Fruit fly (Drosophila melanogaster) whole organism, embryonic: Measurements from ENCODE around the gene Irbp18.

Source experiments
- Aef1 ChIP-seq: fragments of 200-800 bp; sonication (Bioruptor generic); IDR thresholded peaks from 3 replicates; pipeline ENCODE4 v1.3.6; 2022; ENCODE audit warnings: missing biosample characterization, missing genetic modification characterization
- Atf3 ChIP-seq: fragments of 200-800 bp; sonication (Bioruptor generic); optimal IDR thresholded peaks from 3 replicates; lab custom pipeline; 2016; ENCODE audit warnings: missing biosample characterization, missing genetic modification characterization
- B-H2 ChIP-seq: fragments of 200-800 bp; sonication (Bioruptor generic); optimal IDR thresholded peaks from 2 replicates; lab custom pipeline; 2018; ENCODE audit warnings: missing biosample characterization, mild to moderate bottlenecking, missing genetic modification characterization
- Bdp1 ChIP-seq: fragments of 200-800 bp; sonication (Bioruptor generic); optimal IDR thresholded peaks from 3 replicates; lab custom pipeline; 2016; ENCODE audit warnings: missing biosample characterization, missing genetic modification characterization
- CG10274 ChIP-seq: fragments of 200-800 bp; sonication (Bioruptor generic); optimal IDR thresholded peaks from 3 replicates; lab custom pipeline; 2017; ENCODE audit warnings: missing biosample characterization, mild to moderate bottlenecking, missing genetic modification characterization
- CG11085 ChIP-seq: fragments of 200-800 bp; sonication (Bioruptor generic); IDR thresholded peaks from 2 replicates; pipeline ENCODE4 v1.3.6; 2022; ENCODE audit warnings: missing biosample characterization, missing genetic modification characterization
- CG1233 ChIP-seq: fragments of 200-800 bp; sonication (Bioruptor generic); optimal IDR thresholded peaks from 4 replicates; lab custom pipeline; 2018; ENCODE audit warnings: missing biosample characterization, mild to moderate bottlenecking, missing genetic modification characterization
- CG12659 ChIP-seq: fragments of 200-800 bp; sonication (Bioruptor generic); optimal IDR thresholded peaks from 3 replicates; lab custom pipeline; 2017; ENCODE audit warnings: mild to moderate bottlenecking, missing biosample characterization, missing genetic modification reagents, missing genetic modification characterization
- CG13287 ChIP-seq: fragments of 200-800 bp; sonication (Bioruptor generic); IDR thresholded peaks from 2 replicates; pipeline ENCODE4 v1.3.6; 2022; ENCODE audit warnings: missing biosample characterization, missing genetic modification characterization; ENCODE audit not compliant: partially characterized antibody
- CG13424 ChIP-seq: fragments of 200-800 bp; sonication (Bioruptor generic); optimal IDR thresholded peaks from 2 replicates; lab custom pipeline; 2019; ENCODE audit warnings: missing biosample characterization, mild to moderate bottlenecking, missing genetic modification characterization, moderate library complexity
- CG1602 ChIP-seq: fragments of 200-800 bp; sonication (Bioruptor generic); optimal IDR thresholded peaks from 3 replicates; lab custom pipeline; 2016; ENCODE audit warnings: missing biosample characterization, missing genetic modification characterization
- CG17359 ChIP-seq: fragments of 200-800 bp; sonication (Bioruptor generic); optimal IDR thresholded peaks from 3 replicates; lab custom pipeline; 2018; ENCODE audit warnings: missing biosample characterization, mild to moderate bottlenecking, missing genetic modification characterization, moderate library complexity
- CG30431 ChIP-seq: fragments of 200-800 bp; sonication (Bioruptor generic); optimal IDR thresholded peaks from 2 replicates; lab custom pipeline; 2017; ENCODE audit warnings: missing biosample characterization, missing genetic modification characterization
- CG32767 ChIP-seq: fragments of 200-800 bp; sonication (Bioruptor generic); IDR thresholded peaks from 2 replicates; pipeline ENCODE4 v1.3.6; 2022; ENCODE audit warnings: missing biosample characterization, missing genetic modification characterization
- CG33213 ChIP-seq: fragments of 200-800 bp; sonication (Bioruptor generic); optimal IDR thresholded peaks from 3 replicates; lab custom pipeline; 2016; ENCODE audit warnings: missing biosample characterization, missing genetic modification characterization
- CG3995 ChIP-seq: fragments of 200-800 bp; sonication (Bioruptor generic); optimal IDR thresholded peaks from 3 replicates; lab custom pipeline; 2016; ENCODE audit warnings: missing biosample characterization, missing genetic modification characterization
- CG42726 ChIP-seq: fragments of 200-800 bp; sonication (Bioruptor generic); IDR thresholded peaks from 2 replicates; pipeline ENCODE4 v1.3.6; 2022; ENCODE audit warnings: missing biosample characterization, missing genetic modification characterization; ENCODE audit not compliant: partially characterized antibody
- CG5180 ChIP-seq: fragments of 200-800 bp; sonication (Bioruptor generic); optimal IDR thresholded peaks from 3 replicates; lab custom pipeline; 2017; ENCODE audit warnings: missing biosample characterization, missing genetic modification characterization, mild to moderate bottlenecking, moderate library complexity, missing genetic modification reagents
- CG7786 ChIP-seq: fragments of 200-800 bp; sonication (Bioruptor generic); optimal IDR thresholded peaks from 2 replicates; lab custom pipeline; 2016; ENCODE audit warnings: missing biosample characterization, missing genetic modification characterization
- CTCF ChIP-seq: fragments of 200-800 bp; sonication (Bioruptor generic); optimal IDR thresholded peaks from 2 replicates; lab custom pipeline; 2017; ENCODE audit warnings: missing biosample characterization, mild to moderate bottlenecking, missing genetic modification characterization, moderate library complexity
- CoRest ChIP-seq: fragments of 200-800 bp; sonication (Bioruptor generic); optimal IDR thresholded peaks from 3 replicates; lab custom pipeline; 2018; ENCODE audit warnings: missing biosample characterization, mild to moderate bottlenecking, missing genetic modification characterization, moderate library complexity
- Dek ChIP-seq: fragments of 200-800 bp; sonication (Bioruptor generic); optimal IDR thresholded peaks from 3 replicates; lab custom pipeline; 2019; ENCODE audit warnings: missing biosample characterization, mild to moderate bottlenecking, missing genetic modification characterization, moderate library complexity
- Doc2 ChIP-seq: fragments of 200-800 bp; sonication (Bioruptor generic); IDR thresholded peaks from 2 replicates; pipeline ENCODE4 v1.3.6; 2022; ENCODE audit warnings: missing biosample characterization, missing genetic modification characterization
- E2f2 ChIP-seq: fragments of 200-800 bp; sonication (Bioruptor generic); IDR thresholded peaks from 2 replicates; pipeline ENCODE4 v1.3.6; 2022; ENCODE audit warnings: missing biosample characterization, missing genetic modification characterization
- Ets65A ChIP-seq: fragments of 200-800 bp; sonication (Bioruptor generic); peaks from one replicate; lab custom pipeline; 2016; ENCODE audit warnings: missing biosample characterization, missing genetic modification characterization
- HmgZ ChIP-seq: fragments of 200-800 bp; sonication (Bioruptor generic); optimal IDR thresholded peaks from 2 replicates; lab custom pipeline; 2018; ENCODE audit warnings: missing biosample characterization, mild to moderate bottlenecking, missing genetic modification characterization
- MESR4 ChIP-seq: fragments of 200-800 bp; sonication (Bioruptor generic); optimal IDR thresholded peaks from 2 replicates; lab custom pipeline; 2018; ENCODE audit warnings: missing biosample characterization, mild to moderate bottlenecking, missing genetic modification characterization, moderate library complexity
- NFAT ChIP-seq: fragments of 200-800 bp; sonication (Bioruptor generic); IDR thresholded peaks from 2 replicates; pipeline ENCODE4 v1.3.6; 2022; ENCODE audit warnings: missing biosample characterization, missing genetic modification characterization
- Nf-YC ChIP-seq: fragments of 200-800 bp; optimal IDR thresholded peaks from 3 replicates; lab custom pipeline; 2019; ENCODE audit warnings: missing biosample characterization, mild to moderate bottlenecking, missing genetic modification characterization, moderate library complexity
- Oaz ChIP-seq: fragments of 200-800 bp; sonication (Bioruptor generic); IDR thresholded peaks from 2 replicates; pipeline ENCODE4 v1.3.6; 2022; ENCODE audit warnings: missing biosample characterization, missing genetic modification characterization
- Ptx1 ChIP-seq: fragments of 200-800 bp; sonication (Bioruptor generic); IDR thresholded peaks from 2 replicates; pipeline ENCODE4 v1.3.6; 2022; ENCODE audit warnings: missing biosample characterization, missing genetic modification characterization
- Scr ChIP-seq: fragments of 200-800 bp; sonication (Bioruptor generic); IDR thresholded peaks from 2 replicates; pipeline ENCODE4 v1.3.6; 2022; ENCODE audit warnings: missing biosample characterization, missing genetic modification characterization; ENCODE audit not compliant: partially characterized antibody
- Tbp ChIP-seq: fragments of >200 bp; optimal IDR thresholded peaks from 2 replicates; lab custom pipeline; 2018; ENCODE audit warnings: missing biosample characterization, missing genetic modification characterization
- ac ChIP-seq: fragments of 200-800 bp; sonication (Bioruptor generic); optimal IDR thresholded peaks from 3 replicates; lab custom pipeline; 2017; ENCODE audit warnings: missing biosample characterization, mild to moderate bottlenecking, missing genetic modification characterization
- ase ChIP-seq: fragments of 200-800 bp; sonication (Bioruptor generic); IDR thresholded peaks from 3 replicates; pipeline ENCODE4 v1.3.6; 2022; ENCODE audit warnings: missing biosample characterization, missing genetic modification characterization
- cad ChIP-seq: fragments of >200 bp; optimal IDR thresholded peaks from 2 replicates; lab custom pipeline; 2017; ENCODE audit warnings: missing biosample characterization, missing genetic modification characterization
- caup ChIP-seq: fragments of 200-800 bp; sonication (Bioruptor generic); optimal IDR thresholded peaks from 3 replicates; lab custom pipeline; 2017; ENCODE audit warnings: missing biosample characterization, mild to moderate bottlenecking, missing genetic modification characterization, moderate library complexity; ENCODE audit not compliant: severe bottlenecking
- ewg ChIP-seq: fragments of 200-800 bp; sonication (Bioruptor generic); optimal IDR thresholded peaks from 3 replicates; lab custom pipeline; 2017; ENCODE audit warnings: mild to moderate bottlenecking, missing biosample characterization, missing genetic modification reagents, missing genetic modification characterization
- grn ChIP-seq: fragments of 200-800 bp; sonication (Bioruptor generic); optimal IDR thresholded peaks from 3 replicates; lab custom pipeline; 2017; ENCODE audit warnings: missing biosample characterization, missing genetic modification characterization
- hkb ChIP-seq, 2 experiments: fragments of 200-800 bp in 1 of 2; fragments of >200 bp in 1 of 2; sonication (Bioruptor generic) in 1 of 2; IDR thresholded peaks in 1 of 2; optimal IDR thresholded peaks in 1 of 2; 2 replicates each; pipeline versions ENCODE4 v1.3.6 to Lab custom; 2017 to 2022; ENCODE audit warnings: missing biosample characterization in 1 of 2, missing genetic modification characterization in 1 of 2
- lab ChIP-seq: fragments of 200-800 bp; sonication (Bioruptor generic); optimal IDR thresholded peaks from 3 replicates; lab custom pipeline; 2017; ENCODE audit warnings: missing biosample characterization, missing genetic modification characterization, mild to moderate bottlenecking, moderate library complexity, missing genetic modification reagents
- odd ChIP-seq: fragments of 200-800 bp; sonication (Bioruptor generic); optimal IDR thresholded peaks from 2 replicates; lab custom pipeline; 2017; ENCODE audit warnings: missing biosample characterization, mild to moderate bottlenecking, missing genetic modification characterization
- org-1 ChIP-seq: fragments of 200-800 bp; sonication (Bioruptor generic); optimal IDR thresholded peaks from 2 replicates; lab custom pipeline; 2017; ENCODE audit warnings: missing biosample characterization, missing genetic modification characterization
- pum ChIP-seq: fragments of 200-800 bp; sonication (Bioruptor generic); optimal IDR thresholded peaks from 2 replicates; lab custom pipeline; 2016; ENCODE audit warnings: missing biosample characterization, missing genetic modification characterization
- pzg ChIP-seq: fragments of 200-800 bp; sonication (Bioruptor generic); optimal IDR thresholded peaks from 3 replicates; lab custom pipeline; 2018; ENCODE audit warnings: missing biosample characterization, mild to moderate bottlenecking, missing genetic modification characterization, moderate library complexity
- seq ChIP-seq: fragments of 200-800 bp; sonication (Bioruptor generic); IDR thresholded peaks from 2 replicates; pipeline ENCODE4 v1.3.6; 2022; ENCODE audit warnings: missing biosample characterization, missing genetic modification characterization
- stwl ChIP-seq: fragments of 200-800 bp; sonication (Bioruptor generic); optimal IDR thresholded peaks from 3 replicates; lab custom pipeline; 2018; ENCODE audit warnings: missing biosample characterization, mild to moderate bottlenecking, missing genetic modification characterization, moderate library complexity
- tin ChIP-seq: fragments of 200-800 bp; sonication (Bioruptor generic); optimal IDR thresholded peaks from 3 replicates; lab custom pipeline; 2016; ENCODE audit warnings: missing biosample characterization, missing genetic modification characterization
- toy ChIP-seq: fragments of 200-800 bp; sonication (Bioruptor generic); IDR thresholded peaks from 2 replicates; pipeline ENCODE4 v1.3.6; 2022; ENCODE audit warnings: missing biosample characterization, missing genetic modification characterization
- tx ChIP-seq: fragments of 200-800 bp; sonication (Bioruptor generic); optimal IDR thresholded peaks from 2 replicates; lab custom pipeline; 2016; ENCODE audit warnings: missing biosample characterization, missing genetic modification characterization
- vfl ChIP-seq: fragments of 200-800 bp; sonication (Bioruptor generic); optimal IDR thresholded peaks from 2 replicates; lab custom pipeline; 2016; ENCODE audit warnings: missing biosample characterization, missing genetic modification characterization

Gene Irbp18

dm6 chr3L:11064689-11065088 lies 33.3 kb downstream of the Irbp18 start, which contains the start of the genes CG32075, CG45101 and SuUR (continued):
- peak; percentile 78 for TF ChIP-seq Nf-YC (tag; lab: Kevin White, UChicago)
- TF ChIP-seq CG1602: peak; percentile 92
- TF ChIP-seq CG10274 (GFP tag; lab: Kevin White, UChicago): peak; percentile 37
- peak; percentile 78 for TF ChIP-seq Dek (tag; lab: Kevin White, UChicago)
- TF ChIP-seq ac: peak; percentile 38
- peak; percentile 90 for TF ChIP-seq tin (GFP tag; lab: Kevin White, UChicago)
- TF ChIP-seq toy (GFP tag; lab: Robert Waterston, UW): no peak
- TF ChIP-seq CTCF (GFP tag; lab: Kevin White, UChicago): no peak
- TF ChIP-seq CG3995 (GFP tag; lab: Kevin White, UChicago): peak; percentile 76
- peak; percentile 89 for TF ChIP-seq CoRest (tag; lab: Kevin White, UChicago)
- peak; percentile 52 for TF ChIP-seq odd (GFP tag; lab: Kevin White, UChicago)
- peak; percentile 86 for TF ChIP-seq B-H2
- TF ChIP-seq hkb (optimal IDR thresholded peaks at IDR 0.05; lab: Kevin White, UChicago): peak; percentile 71
- TF ChIP-seq hkb (GFP tag; IDR thresholded peaks at IDR 0.05; lab: Robert Waterston, UW): peak; percentile 86
- TF ChIP-seq HmgZ (tag; lab: Kevin White, UChicago): peak; percentile 92
- TF ChIP-seq CG13424: peak; percentile 90
- TF ChIP-seq Tbp (GFP tag; lab: Kevin White, UChicago): no peak
- TF ChIP-seq CG11085 (GFP tag; lab: Robert Waterston, UW): peak; percentile 64
- peak; percentile 57 for TF ChIP-seq MESR4 (GFP tag; lab: Kevin White, UChicago)
- TF ChIP-seq Oaz: peak; percentile 74
- peak; percentile 94 for TF ChIP-seq Ptx1 (GFP tag; lab: Robert Waterston, UW)
- TF ChIP-seq pum: peak; percentile 87
- TF ChIP-seq CG33213 (GFP tag; lab: Kevin White, UChicago): peak; percentile 91
- TF ChIP-seq NFAT (GFP tag; lab: Robert Waterston, UW): no peak; the same call in 1 of the 2 replicates
- TF ChIP-seq CG12659 (GFP tag; lab: Kevin White, UChicago): peak; percentile 94
- TF ChIP-seq CG17359 (tag; lab: Kevin White, UChicago): peak; percentile 85
- peak; percentile 24 for TF ChIP-seq grn
- peak; percentile 90 for TF ChIP-seq Aef1 (GFP tag; lab: Robert Waterston, UW)
- peak; percentile 78 for TF ChIP-seq E2f2
- TF ChIP-seq CG42726 (GFP tag; lab: Robert Waterston, UW): no peak
- TF ChIP-seq seq (GFP tag; lab: Robert Waterston, UW): peak; percentile 79
- peak; percentile 86 for TF ChIP-seq vfl (GFP tag; lab: Kevin White, UChicago)
- TF ChIP-seq CG13287 (GFP tag; lab: Robert Waterston, UW): peak; percentile 49
- TF ChIP-seq ewg (GFP tag; lab: Kevin White, UChicago): peak; percentile 76
- TF ChIP-seq Scr (GFP tag; lab: Robert Waterston, UW): no peak
- TF ChIP-seq pzg (GFP tag; lab: Kevin White, UChicago): peak; percentile 75
- TF ChIP-seq Ets65A: peak; percentile 99
- peak; percentile 91 for TF ChIP-seq tx
- TF ChIP-seq stwl (tag; lab: Kevin White, UChicago): peak; percentile 61
- no peak for TF ChIP-seq cad (GFP tag; lab: Kevin White, UChicago)
- peak; percentile 69 for TF ChIP-seq org-1
- peak; percentile 59 for TF ChIP-seq CG5180
- peak; percentile 86 for TF ChIP-seq caup (GFP tag; lab: Kevin White, UChicago)
- TF ChIP-seq CG32767 (GFP tag; lab: Robert Waterston, UW): peak; percentile 80
- TF ChIP-seq CG1233: peak; percentile 68
- peak; percentile 90 for TF ChIP-seq CG7786 (GFP tag; lab: Kevin White, UChicago)
- peak; percentile 79 for TF ChIP-seq Bdp1 (GFP tag; lab: Kevin White, UChicago)
- peak; percentile 89 for TF ChIP-seq Atf3 (GFP tag; lab: Kevin White, UChicago)
- TF ChIP-seq Doc2 (GFP tag; lab: Robert Waterston, UW): 0 out of 2 replicates have a peak, but pooled peaks have one; percentile 28
- peak; percentile 86 for TF ChIP-seq ase (GFP tag; lab: Robert Waterston, UW)
- TF ChIP-seq CG30431 (GFP tag; lab: Kevin White, UChicago): peak; percentile 81
- peak; percentile 81 for TF ChIP-seq lab (GFP tag; lab: Kevin White, UChicago)
